Fruit fly (Drosophila melanogaster): ENCODE measurements around the gene EloB.

The EloB gene

DNA sequence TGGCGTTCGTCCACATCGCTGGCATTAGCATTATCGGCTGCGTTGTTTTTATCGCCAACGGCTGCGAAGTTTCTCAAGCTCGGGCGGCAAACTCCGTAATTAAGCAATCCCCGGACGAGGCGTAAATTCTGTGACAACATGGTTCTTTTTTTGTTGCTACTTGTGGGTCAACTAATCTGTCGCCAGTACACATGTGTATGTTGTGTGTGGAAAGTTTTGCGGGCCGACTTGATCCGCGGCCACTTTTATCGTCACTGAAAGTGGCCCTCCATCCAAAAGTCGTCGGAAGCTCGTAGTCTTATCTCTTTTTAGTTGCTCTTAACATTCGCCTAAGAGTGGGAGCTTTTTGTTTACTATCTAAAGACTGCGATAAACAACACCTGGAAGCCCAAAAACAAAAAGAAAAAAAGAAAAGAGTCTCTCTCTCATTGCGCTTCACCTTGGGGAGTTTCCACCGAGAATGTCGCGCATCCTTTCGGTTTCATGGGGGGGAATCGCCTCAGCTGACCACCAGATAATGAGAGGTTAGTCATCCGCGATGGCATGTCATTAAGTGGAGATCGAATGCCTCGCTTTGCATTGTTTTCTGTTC is 15.7 kb downstream of the EloB start, which contains the start of gene CG10877:
CG10877 (minus strand) TSS at position 238 of the 592 bp plus-strand sequence.
- TF ChIP-seq CG8159 (tag; optimal IDR thresholded peaks at IDR 0.05) (peak; percentile 9), rn (GFP tag; IDR thresholded peaks at IDR 0.05) (no peak), CG13204 (GFP tag; optimal IDR thresholded peaks at IDR 0.05) (peak; percentile 2), CG4496 (GFP tag; IDR thresholded peaks at IDR 0.05) (0 out of 3 replicates have a peak, but pooled peaks have one; percentile 19), gl (tag; optimal IDR thresholded peaks at IDR 0.05) (no peak), CG14655 (GFP tag; optimal IDR thresholded peaks at IDR 0.05) (no peak), CG32121 (GFP tag; IDR thresholded peaks at IDR 0.05) (no peak), Ets98B (GFP tag; IDR thresholded peaks at IDR 0.05) (no peak), CG17806 (tag; optimal IDR thresholded peaks at IDR 0.05) (no peak), CG34367 (tag; optimal IDR thresholded peaks at IDR 0.05) (no peak), fd96Ca (GFP tag; IDR thresholded peaks at IDR 0.05) (no peak), Snoo (tag; optimal IDR thresholded peaks at IDR 0.05) (no peak), CG12605 (GFP tag; IDR thresholded peaks at IDR 0.05) (0 out of 2 replicates have a peak, but pooled peaks have one; percentile 26), EcR (GFP tag; optimal IDR thresholded peaks at IDR 0.05) (peak; percentile 85), CG8301 (tag; optimal IDR thresholded peaks at IDR 0.05) (no peak), CG9948 (tag; optimal IDR thresholded peaks at IDR 0.05) (no peak), CG10348 (GFP tag; IDR thresholded peaks at IDR 0.05) (no peak), Pif1A (GFP tag; optimal IDR thresholded peaks at IDR 0.05) (peak; percentile 33), D1 (tag; optimal IDR thresholded peaks at IDR 0.05) (no peak), Pif1B (GFP tag; optimal IDR thresholded peaks at IDR 0.05) (no peak), CG15710 (tag; optimal IDR thresholded peaks at IDR 0.05) (peak; percentile 19)

DNA sequence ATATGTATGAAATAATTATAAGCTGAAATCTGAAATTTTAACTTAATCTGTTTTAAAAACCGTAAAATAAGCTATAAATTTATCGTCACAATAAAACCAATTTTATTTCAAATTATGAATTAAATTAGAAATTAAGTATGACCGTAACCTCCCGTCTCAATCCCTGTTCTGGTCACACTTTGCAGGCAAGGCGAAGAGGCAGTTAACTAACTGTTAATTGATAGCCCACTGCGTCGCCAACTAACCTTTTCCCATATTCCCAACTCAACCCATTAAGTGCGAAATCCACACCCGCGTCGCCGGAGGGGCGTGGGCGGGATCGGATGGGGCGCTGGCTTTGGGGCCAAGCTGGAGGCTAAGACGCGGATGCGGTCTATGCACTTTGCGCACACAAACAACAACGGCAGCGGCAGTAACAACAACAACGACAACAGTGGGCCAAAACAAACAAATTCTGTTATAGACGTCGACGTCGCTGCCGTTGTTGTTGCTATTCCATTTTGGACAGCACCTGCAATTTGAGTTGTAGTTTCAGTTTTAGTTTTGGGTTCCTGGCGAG is 18.9 kb downstream of the EloB start, which contains the start of gene CG5191:
CG5191 (plus strand) TSS at position 198 of the 559 bp plus-strand sequence.
- no peak for TF ChIP-seq CG8159 (tag; optimal IDR thresholded peaks at IDR 0.05)
- peak; percentile 11 for TF ChIP-seq CG14655 (GFP tag; optimal IDR thresholded peaks at IDR 0.05)
- peak; percentile 32; the same call in 1 of the 2 replicates for TF ChIP-seq Ets98B (GFP tag; IDR thresholded peaks at IDR 0.05)
- TF ChIP-seq EcR (GFP tag; optimal IDR thresholded peaks at IDR 0.05) = peak; percentile 33
- TF ChIP-seq CG8301 (tag; optimal IDR thresholded peaks at IDR 0.05) = no peak

DNA sequence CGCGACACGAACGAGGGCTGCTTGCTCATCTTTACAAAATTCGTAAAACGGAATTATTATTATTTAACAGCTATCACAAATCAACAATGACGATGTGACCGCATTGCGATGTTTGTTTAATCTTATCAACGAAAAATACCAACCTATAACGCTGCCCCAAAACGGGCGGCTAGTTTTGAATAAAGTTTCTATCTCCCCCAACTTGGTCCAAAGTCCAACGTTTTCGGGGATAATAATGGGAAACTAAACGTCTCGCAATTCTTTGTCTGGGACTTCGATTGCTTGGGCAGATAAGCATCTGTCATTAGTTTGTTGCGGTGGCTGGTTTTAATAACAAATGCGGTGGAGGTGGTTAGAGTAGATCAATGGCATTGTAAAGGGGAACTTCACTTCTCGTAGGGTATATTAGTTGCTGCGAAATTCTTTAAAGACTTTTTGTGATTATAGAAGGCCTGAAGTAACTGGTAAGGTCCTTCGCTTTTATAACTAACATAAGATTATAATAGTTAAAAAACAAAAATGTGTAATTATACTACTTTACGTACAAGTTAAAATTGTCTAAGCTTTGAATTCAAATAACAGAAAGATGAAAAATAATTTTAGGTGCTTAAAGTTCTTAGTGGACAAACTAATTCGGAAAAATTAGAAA is 19.5 kb downstream of the EloB start, which contains the start of gene CG15922:
CG15922 (minus strand) TSS at position 262 of the 649 bp plus-strand sequence.
- TF ChIP-seq Ets98B (GFP tag; IDR thresholded peaks at IDR 0.05) = no peak
- TF ChIP-seq D1 (tag; optimal IDR thresholded peaks at IDR 0.05) = no peak
- no peak for TF ChIP-seq CG10348 (GFP tag; IDR thresholded peaks at IDR 0.05)
- TF ChIP-seq CG4496 (GFP tag; IDR thresholded peaks at IDR 0.05) = no peak
- TF ChIP-seq CG8301 (tag; optimal IDR thresholded peaks at IDR 0.05) = peak; percentile 3
- no peak for TF ChIP-seq CG34367 (tag; optimal IDR thresholded peaks at IDR 0.05)
- no peak for TF ChIP-seq CG13204 (GFP tag; optimal IDR thresholded peaks at IDR 0.05)
- peak; percentile 46 for TF ChIP-seq gl (tag; optimal IDR thresholded peaks at IDR 0.05)
- TF ChIP-seq CG32121 (GFP tag; IDR thresholded peaks at IDR 0.05) = peak; percentile 19; the same call in 1 of the 2 replicates
- no peak for TF ChIP-seq EcR (GFP tag; optimal IDR thresholded peaks at IDR 0.05)
- TF ChIP-seq Pif1B (GFP tag; optimal IDR thresholded peaks at IDR 0.05) = peak; percentile 6
- peak; percentile 46 for TF ChIP-seq CG14655 (GFP tag; optimal IDR thresholded peaks at IDR 0.05)
- no peak for TF ChIP-seq CG9948 (tag; optimal IDR thresholded peaks at IDR 0.05)
- TF ChIP-seq CG12605 (GFP tag; IDR thresholded peaks at IDR 0.05) = no peak
- peak; percentile 1 for TF ChIP-seq CG17806 (tag; optimal IDR thresholded peaks at IDR 0.05)
- TF ChIP-seq Snoo (tag; optimal IDR thresholded peaks at IDR 0.05) = peak; percentile 7
- TF ChIP-seq rn (GFP tag; IDR thresholded peaks at IDR 0.05) = no peak
- TF ChIP-seq CG8159 (tag; optimal IDR thresholded peaks at IDR 0.05) = peak; percentile 3
- TF ChIP-seq CG15710 (tag; optimal IDR thresholded peaks at IDR 0.05) = no peak
- TF ChIP-seq fd96Ca (GFP tag; IDR thresholded peaks at IDR 0.05) = peak; percentile 52; the same call in 2 of the 3 replicates
- TF ChIP-seq Pif1A (GFP tag; optimal IDR thresholded peaks at IDR 0.05) = no peak

DNA sequence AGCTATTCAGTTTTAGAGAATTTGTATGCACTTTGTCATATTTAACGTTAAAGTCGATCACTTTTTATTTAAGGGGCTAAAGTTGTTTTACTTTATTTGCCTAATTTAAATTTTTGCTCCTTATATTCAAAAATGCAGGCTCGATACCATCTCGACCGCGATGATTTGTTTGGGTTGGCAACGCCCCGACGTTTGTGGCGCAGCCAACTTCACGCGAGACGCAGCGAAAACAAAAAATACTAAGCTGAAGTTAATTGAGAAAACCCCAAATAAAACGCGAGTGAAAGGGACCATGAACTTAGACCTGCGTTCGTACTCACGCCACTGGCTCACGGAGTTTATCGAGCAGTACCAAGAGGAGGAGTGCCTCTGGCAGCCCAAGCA is 21.6 kb downstream of the EloB start:
- no peak for TF ChIP-seq CG9948 (tag; optimal IDR thresholded peaks at IDR 0.05)
- TF ChIP-seq CG32121 (GFP tag; IDR thresholded peaks at IDR 0.05) = no peak
- TF ChIP-seq fd96Ca (GFP tag; IDR thresholded peaks at IDR 0.05) = no peak
- TF ChIP-seq rn (GFP tag; IDR thresholded peaks at IDR 0.05) = no peak
- no peak for TF ChIP-seq CG8159 (tag; optimal IDR thresholded peaks at IDR 0.05)
- no peak for TF ChIP-seq CG8301 (tag; optimal IDR thresholded peaks at IDR 0.05)
- TF ChIP-seq Pif1B (GFP tag; optimal IDR thresholded peaks at IDR 0.05) = no peak
- no peak for TF ChIP-seq Snoo (tag; optimal IDR thresholded peaks at IDR 0.05)
- TF ChIP-seq CG4496 (GFP tag; IDR thresholded peaks at IDR 0.05) = no peak
- TF ChIP-seq CG17806 (tag; optimal IDR thresholded peaks at IDR 0.05) = no peak
- TF ChIP-seq CG15710 (tag; optimal IDR thresholded peaks at IDR 0.05) = no peak
- TF ChIP-seq Pif1A (GFP tag; optimal IDR thresholded peaks at IDR 0.05) = no peak
- no peak for TF ChIP-seq CG10348 (GFP tag; IDR thresholded peaks at IDR 0.05)
- no peak for TF ChIP-seq EcR (GFP tag; optimal IDR thresholded peaks at IDR 0.05)
- TF ChIP-seq CG34367 (tag; optimal IDR thresholded peaks at IDR 0.05) = no peak
- no peak for TF ChIP-seq CG12605 (GFP tag; IDR thresholded peaks at IDR 0.05)
- no peak for TF ChIP-seq D1 (tag; optimal IDR thresholded peaks at IDR 0.05)
- no peak for TF ChIP-seq CG14655 (GFP tag; optimal IDR thresholded peaks at IDR 0.05)
- no peak for TF ChIP-seq CG13204 (GFP tag; optimal IDR thresholded peaks at IDR 0.05)
